Fruit fly (Drosophila melanogaster) whole organism, embryonic: ENCODE measurements around the gene CG34126.

ENCODE experiments used
- Abd-B ChIP-seq: fragments of 200-800 bp; sonication (Bioruptor generic); optimal IDR thresholded peaks from 2 replicates; lab custom pipeline; 2018; ENCODE audit warnings: missing biosample characterization, mild to moderate bottlenecking, missing genetic modification characterization, moderate library complexity
- Ada2b ChIP-seq: fragments of 200-800 bp; sonication (Bioruptor generic); IDR thresholded peaks from 2 replicates; pipeline ENCODE4 v1.3.6; 2022; ENCODE audit warnings: missing biosample characterization, missing genetic modification characterization
- Asciz ChIP-seq: fragments of 200-800 bp; sonication (Bioruptor generic); optimal IDR thresholded peaks from 2 replicates; lab custom pipeline; 2017; ENCODE audit warnings: missing biosample characterization, mild to moderate bottlenecking, missing genetic modification characterization, missing genetic modification reagents
- CG10267 ChIP-seq: fragments of 200-800 bp; sonication (Bioruptor generic); optimal IDR thresholded peaks from 2 replicates; lab custom pipeline; 2018; ENCODE audit warnings: missing biosample characterization, mild to moderate bottlenecking, missing genetic modification characterization, moderate library complexity
- CG10959 ChIP-seq: fragments of 200-800 bp; sonication (Bioruptor generic); IDR thresholded peaks from 2 replicates; pipeline ENCODE4 v1.3.6; 2022; ENCODE audit warnings: missing biosample characterization, missing genetic modification characterization
- CG11456 ChIP-seq: fragments of 200-800 bp; sonication (Bioruptor generic); IDR thresholded peaks from 3 replicates; pipeline ENCODE4 v1.3.6; 2022; ENCODE audit warnings: missing biosample characterization, missing genetic modification characterization
- CG11695 ChIP-seq: fragments of 200-800 bp; sonication (Bioruptor generic); IDR thresholded peaks from 3 replicates; pipeline ENCODE4 v1.3.6; 2022; ENCODE audit warnings: missing biosample characterization, missing genetic modification characterization
- CG12155 ChIP-seq: fragments of 200-800 bp; sonication (Bioruptor generic); optimal IDR thresholded peaks from 3 replicates; lab custom pipeline; 2016; ENCODE audit warnings: missing biosample characterization, missing genetic modification characterization
- CG14441 ChIP-seq: fragments of 200-800 bp; sonication (Bioruptor generic); IDR thresholded peaks from 2 replicates; pipeline ENCODE4 v1.3.6; 2022; ENCODE audit warnings: missing biosample characterization, missing genetic modification characterization
- CG14710 ChIP-seq: fragments of 200-800 bp; sonication (Bioruptor generic); optimal IDR thresholded peaks from 3 replicates; lab custom pipeline; 2019; ENCODE audit warnings: missing biosample characterization, mild to moderate bottlenecking, missing genetic modification characterization, moderate library complexity
- CG14965 ChIP-seq: fragments of 200-800 bp; sonication (Bioruptor generic); optimal IDR thresholded peaks from 2 replicates; lab custom pipeline; 2016; ENCODE audit warnings: missing biosample characterization, missing genetic modification characterization, borderline replicate concordance
- CG17359 ChIP-seq: fragments of 200-800 bp; sonication (Bioruptor generic); optimal IDR thresholded peaks from 3 replicates; lab custom pipeline; 2018; ENCODE audit warnings: missing biosample characterization, mild to moderate bottlenecking, missing genetic modification characterization, moderate library complexity
- CG17361 ChIP-seq: fragments of 200-800 bp; sonication (Bioruptor generic); IDR thresholded peaks from 3 replicates; pipeline ENCODE4 v1.3.6; 2022; ENCODE audit warnings: missing biosample characterization, missing genetic modification characterization
- CG30403 ChIP-seq: fragments of 200-800 bp; sonication (Bioruptor generic); optimal IDR thresholded peaks from 3 replicates; lab custom pipeline; 2016; ENCODE audit warnings: missing biosample characterization, missing genetic modification characterization
- CG32532 ChIP-seq: fragments of 200-800 bp; sonication (Bioruptor generic); IDR thresholded peaks from 2 replicates; pipeline ENCODE4 v1.3.6; 2022; ENCODE audit warnings: missing biosample characterization, missing genetic modification characterization
- CG3407 ChIP-seq: fragments of 200-800 bp; sonication (Bioruptor generic); optimal IDR thresholded peaks from 2 replicates; lab custom pipeline; 2018; ENCODE audit warnings: missing biosample characterization, mild to moderate bottlenecking, missing genetic modification characterization
- CG3847 ChIP-seq: fragments of 200-800 bp; sonication (Bioruptor generic); IDR thresholded peaks from 2 replicates; pipeline ENCODE4 v1.3.6; 2022; ENCODE audit warnings: missing biosample characterization, missing genetic modification characterization
- CG3995 ChIP-seq: fragments of 200-800 bp; sonication (Bioruptor generic); optimal IDR thresholded peaks from 3 replicates; lab custom pipeline; 2016; ENCODE audit warnings: missing biosample characterization, missing genetic modification characterization
- CG5180 ChIP-seq: fragments of 200-800 bp; sonication (Bioruptor generic); optimal IDR thresholded peaks from 3 replicates; lab custom pipeline; 2017; ENCODE audit warnings: missing biosample characterization, missing genetic modification characterization, mild to moderate bottlenecking, moderate library complexity, missing genetic modification reagents
- CG7839 ChIP-seq: fragments of 200-800 bp; sonication (Bioruptor generic); optimal IDR thresholded peaks from 3 replicates; lab custom pipeline; 2018; ENCODE audit warnings: missing biosample characterization, mild to moderate bottlenecking, missing genetic modification characterization, moderate library complexity
- CG8281 ChIP-seq: fragments of 200-800 bp; sonication (Bioruptor generic); optimal IDR thresholded peaks from 2 replicates; lab custom pipeline; 2018; ENCODE audit warnings: missing biosample characterization, mild to moderate bottlenecking, missing genetic modification characterization, moderate library complexity
- CG8478 ChIP-seq: fragments of >200 bp; optimal IDR thresholded peaks from 2 replicates; lab custom pipeline; 2018
- CG8765 ChIP-seq: fragments of 200-800 bp; sonication (Bioruptor generic); IDR thresholded peaks from 2 replicates; pipeline ENCODE4 v1.3.6; 2022; ENCODE audit warnings: missing biosample characterization, missing genetic modification characterization
- CG9817 ChIP-seq: fragments of 200-800 bp; sonication (Bioruptor generic); optimal IDR thresholded peaks from 2 replicates; lab custom pipeline; 2018; ENCODE audit warnings: missing biosample characterization, mild to moderate bottlenecking, missing genetic modification characterization, moderate library complexity
- D19B ChIP-seq: fragments of 200-800 bp; sonication (Bioruptor generic); optimal IDR thresholded peaks from 2 replicates; lab custom pipeline; 2017; ENCODE audit warnings: missing biosample characterization, mild to moderate bottlenecking, missing genetic modification characterization
- Ets97D ChIP-seq: fragments of 200-800 bp; sonication (Bioruptor generic); optimal IDR thresholded peaks from 3 replicates; lab custom pipeline; 2016; ENCODE audit warnings: missing biosample characterization, missing genetic modification characterization
- HLH4C ChIP-seq: fragments of 200-800 bp; sonication (Bioruptor generic); IDR thresholded peaks from 3 replicates; pipeline ENCODE4 v1.3.6; 2022; ENCODE audit warnings: missing biosample characterization, missing genetic modification characterization; ENCODE audit not compliant: partially characterized antibody
- Hmx ChIP-seq: fragments of 200-800 bp; sonication (Bioruptor generic); optimal IDR thresholded peaks from 2 replicates; lab custom pipeline; 2016; ENCODE audit warnings: missing biosample characterization, missing genetic modification characterization
- Hr3 ChIP-seq: fragments of 200-800 bp; sonication (Bioruptor generic); optimal IDR thresholded peaks from 3 replicates; lab custom pipeline; 2016; ENCODE audit warnings: missing biosample characterization, missing genetic modification characterization
- Hr39 ChIP-seq: fragments of >200 bp; optimal IDR thresholded peaks from 2 replicates; lab custom pipeline; 2017
- Hsf ChIP-seq: fragments of 200-800 bp; sonication (Bioruptor generic); optimal IDR thresholded peaks from 3 replicates; lab custom pipeline; 2016; ENCODE audit warnings: missing biosample characterization, missing genetic modification characterization
- Lpt ChIP-seq: fragments of >200 bp; optimal IDR thresholded peaks from 2 replicates; lab custom pipeline; 2018; ENCODE audit warnings: missing biosample characterization, missing genetic modification characterization
- Sry-β ChIP-seq: fragments of 200-800 bp; sonication (Bioruptor generic); optimal IDR thresholded peaks from 2 replicates; lab custom pipeline; 2018; ENCODE audit warnings: missing biosample characterization, mild to moderate bottlenecking, missing genetic modification characterization, moderate library complexity
- YL-1 ChIP-seq: fragments of 200-800 bp; sonication (Bioruptor generic); optimal IDR thresholded peaks from 3 replicates; lab custom pipeline; 2017; ENCODE audit warnings: missing biosample characterization, mild to moderate bottlenecking, missing genetic modification characterization
- disco-r ChIP-seq: fragments of 200-800 bp; sonication (Bioruptor generic); optimal IDR thresholded peaks from 2 replicates; lab custom pipeline; 2016; ENCODE audit warnings: missing biosample characterization, missing genetic modification characterization
- dysf ChIP-seq: fragments of 200-800 bp; sonication (Bioruptor generic); IDR thresholded peaks from 3 replicates; pipeline ENCODE4 v1.3.6; 2022; ENCODE audit warnings: missing biosample characterization, missing genetic modification characterization
- en ChIP-seq: fragments of 200-800 bp; sonication (Bioruptor generic); optimal IDR thresholded peaks from 2 replicates; lab custom pipeline; 2016; ENCODE audit warnings: missing biosample characterization, missing genetic modification characterization
- ewg ChIP-seq: fragments of 200-800 bp; sonication (Bioruptor generic); optimal IDR thresholded peaks from 3 replicates; lab custom pipeline; 2017; ENCODE audit warnings: mild to moderate bottlenecking, missing biosample characterization, missing genetic modification reagents, missing genetic modification characterization
- exex ChIP-seq: fragments of 200-800 bp; sonication (Bioruptor generic); optimal IDR thresholded peaks from 4 replicates; lab custom pipeline; 2018; ENCODE audit warnings: missing biosample characterization, mild to moderate bottlenecking, missing genetic modification characterization, moderate library complexity
- gem ChIP-seq: fragments of 200-800 bp; sonication (Bioruptor generic); optimal IDR thresholded peaks from 2 replicates; lab custom pipeline; 2019; ENCODE audit warnings: missing biosample characterization, mild to moderate bottlenecking, missing genetic modification characterization, moderate library complexity
- h ChIP-seq: fragments of >200 bp; optimal IDR thresholded peaks from 2 replicates; lab custom pipeline; 2017
- hbn ChIP-seq: fragments of 200-800 bp; sonication (Bioruptor generic); IDR thresholded peaks from 2 replicates; pipeline ENCODE4 v1.3.6; 2022; ENCODE audit warnings: missing biosample characterization, missing genetic modification characterization; ENCODE audit not compliant: partially characterized antibody
- jigr1 ChIP-seq: fragments of 200-800 bp; sonication (Bioruptor generic); IDR thresholded peaks from 3 replicates; pipeline ENCODE4 v1.3.6; 2022; ENCODE audit warnings: missing biosample characterization, missing genetic modification characterization
- klu ChIP-seq: fragments of 200-800 bp; sonication (Bioruptor generic); IDR thresholded peaks from 2 replicates; pipeline ENCODE4 v1.3.6; 2022; ENCODE audit warnings: missing biosample characterization, missing genetic modification characterization
- lola ChIP-seq, 3 experiments: fragments of >200 bp in 2 of 3; fragments of 200-800 bp in 1 of 3; sonication (Bioruptor generic) in 1 of 3; optimal IDR thresholded peaks; 2 replicates each; lab custom pipeline; 2017 to 2019; ENCODE audit warnings: missing biosample characterization in 3 of 3, missing genetic modification characterization in 3 of 3, mild to moderate bottlenecking in 1 of 3, moderate library complexity in 1 of 3
- nerfin-2 ChIP-seq: fragments of 200-800 bp; sonication (Bioruptor generic); IDR thresholded peaks from 2 replicates; pipeline ENCODE4 v1.3.6; 2022; ENCODE audit warnings: missing biosample characterization, missing genetic modification characterization; ENCODE audit not compliant: partially characterized antibody
- pfk ChIP-seq: fragments of 200-800 bp; sonication (Bioruptor generic); optimal IDR thresholded peaks from 2 replicates; lab custom pipeline; 2018; ENCODE audit warnings: missing biosample characterization, mild to moderate bottlenecking, missing genetic modification characterization, moderate library complexity
- pita ChIP-seq: fragments of 200-800 bp; sonication (Bioruptor generic); optimal IDR thresholded peaks from 2 replicates; lab custom pipeline; 2017; ENCODE audit warnings: missing biosample characterization, mild to moderate bottlenecking, missing genetic modification characterization
- prd ChIP-seq, 3 experiments: fragments of >200 bp in 2 of 3; fragments of 200-800 bp in 1 of 3; sonication (Bioruptor generic) in 1 of 3; optimal IDR thresholded peaks in 2 of 3; IDR thresholded peaks in 1 of 3; 2 replicates in 2 of 3; 3 replicates in 1 of 3; pipeline versions ENCODE4 v1.3.6 to Lab custom; 2017 to 2022; ENCODE audit warnings: missing biosample characterization in 1 of 3, missing genetic modification characterization in 1 of 3
- toy ChIP-seq: fragments of 200-800 bp; sonication (Bioruptor generic); IDR thresholded peaks from 2 replicates; pipeline ENCODE4 v1.3.6; 2022; ENCODE audit warnings: missing biosample characterization, missing genetic modification characterization
- usp ChIP-seq: fragments of >200 bp; optimal IDR thresholded peaks from 2 replicates; lab custom pipeline; 2017; ENCODE audit warnings: missing biosample characterization, missing genetic modification characterization

CG34126 gene

dm6 chr2L:4971329-4971798 is 10.1 kb upstream of the CG34126 start, which contains the start of gene CG14043 (continued):
- TF ChIP-seq Ets97D, result peak; percentile 81
- TF ChIP-seq Hr39 (lab: Kevin White, UChicago), result no peak
- TF ChIP-seq usp (GFP tag; lab: Kevin White, UChicago), result no peak
- peak; percentile 38; the same call in 1 of the 2 replicates for TF ChIP-seq hbn (GFP tag; lab: Robert Waterston, UW)
- TF ChIP-seq dysf (GFP tag; lab: Robert Waterston, UW), result no peak
- TF ChIP-seq CG10267 (tag; lab: Kevin White, UChicago), result peak; percentile 68
- no peak for TF ChIP-seq exex
- TF ChIP-seq D19B (GFP tag; lab: Kevin White, UChicago), result no peak
- TF ChIP-seq CG3407, result no peak
- TF ChIP-seq CG12155, result peak; percentile 19
- TF ChIP-seq lola (GFP tag; optimal IDR thresholded peaks at IDR 0.05; lab: Kevin White, UChicago), result peak in 1 of 3 experiments; percentile 5
- no peak for TF ChIP-seq Abd-B
- no peak for TF ChIP-seq toy (GFP tag; lab: Robert Waterston, UW)
- TF ChIP-seq CG9817, result peak; percentile 13
- TF ChIP-seq prd (optimal IDR thresholded peaks at IDR 0.05; lab: Kevin White, UChicago), result no peak
- TF ChIP-seq prd (GFP tag; IDR thresholded peaks at IDR 0.05; lab: Robert Waterston, UW), result peak; percentile 54; the same call in 2 of the 3 replicates
- TF ChIP-seq CG32532 (GFP tag; lab: Robert Waterston, UW), result 0 out of 2 replicates have a peak, but pooled peaks have one; percentile 21
- peak; percentile 48 for TF ChIP-seq Hsf
- no peak for TF ChIP-seq pfk
- no peak for TF ChIP-seq nerfin-2 (GFP tag; lab: Robert Waterston, UW)
- no peak for TF ChIP-seq gem (tag; lab: Kevin White, UChicago)
- no peak for TF ChIP-seq CG14965 (GFP tag; lab: Kevin White, UChicago)
- peak; percentile 10 for TF ChIP-seq CG17359 (tag; lab: Kevin White, UChicago)
- TF ChIP-seq pita, result peak; percentile 62
- no peak for TF ChIP-seq en
- peak; percentile 0 for TF ChIP-seq CG3995 (GFP tag; lab: Kevin White, UChicago)
- no peak for TF ChIP-seq Sry-β (GFP tag; lab: Kevin White, UChicago)
- TF ChIP-seq HLH4C (GFP tag; lab: Robert Waterston, UW), result no peak
- TF ChIP-seq CG14441, result no peak
- TF ChIP-seq CG11695, result no peak
- peak; percentile 37; the same call in 1 of the 2 replicates for TF ChIP-seq CG3847 (GFP tag; lab: Robert Waterston, UW)
- TF ChIP-seq CG30403, result peak; percentile 48
- no peak for TF ChIP-seq Ada2b (GFP tag; lab: Robert Waterston, UW)
- no peak for TF ChIP-seq CG8765 (GFP tag; lab: Robert Waterston, UW)
- TF ChIP-seq CG7839, result no peak
- no peak for TF ChIP-seq klu
- no peak for TF ChIP-seq Lpt (GFP tag; lab: Kevin White, UChicago)
- peak; percentile 80 for TF ChIP-seq YL-1 (GFP tag; lab: Kevin White, UChicago)
- TF ChIP-seq disco-r (GFP tag; lab: Kevin White, UChicago), result no peak
- no peak for TF ChIP-seq CG8478 (lab: Kevin White, UChicago)
- no peak for TF ChIP-seq CG11456 (GFP tag; lab: Robert Waterston, UW)
- TF ChIP-seq CG14710 (tag; lab: Kevin White, UChicago), result peak; percentile 86
- no peak for TF ChIP-seq Asciz (GFP tag; lab: Kevin White, UChicago)
- no peak for TF ChIP-seq CG10959 (GFP tag; lab: Robert Waterston, UW)
- peak; percentile 8; the same call in 1 of the 3 replicates for TF ChIP-seq CG17361 (GFP tag; lab: Robert Waterston, UW)
- TF ChIP-seq Hmx (GFP tag; lab: Kevin White, UChicago), result no peak
- no peak for TF ChIP-seq jigr1 (GFP tag; lab: Robert Waterston, UW)
- TF ChIP-seq Hr3 (GFP tag; lab: Kevin White, UChicago), result peak; percentile 3
- TF ChIP-seq ewg, result no peak
- TF ChIP-seq h (lab: Kevin White, UChicago), result no peak
- TF ChIP-seq CG8281, result no peak
- no peak for TF ChIP-seq CG5180 (GFP tag; lab: Kevin White, UChicago)
